Fruit fly (Drosophila melanogaster) whole organism, wandering third instar larva: ENCODE results near the gene APP-BP1.

Experiments used
- Dfd ChIP-seq: fragments of >200 bp; optimal IDR thresholded peaks from 2 replicates; lab custom pipeline; 2017; ENCODE audit warnings: missing biosample characterization, missing genetic modification characterization
- Myc ChIP-seq: fragments of >200 bp; optimal IDR thresholded peaks from 2 replicates; lab custom pipeline; 2017
- OdsH ChIP-seq: fragments of 200-800 bp; sonication (Bioruptor generic); optimal IDR thresholded peaks from 2 replicates; lab custom pipeline; 2016; ENCODE audit warnings: missing biosample characterization, mild to moderate bottlenecking, missing genetic modification characterization
- Sp1 ChIP-seq: fragments of 200-800 bp; sonication (Bioruptor generic); optimal IDR thresholded peaks from 3 replicates; lab custom pipeline; 2019; ENCODE audit warnings: missing biosample characterization, mild to moderate bottlenecking, missing genetic modification characterization, moderate library complexity
- rgr ChIP-seq: fragments of 200-800 bp; sonication (Bioruptor generic); optimal IDR thresholded peaks from 3 replicates; lab custom pipeline; 2016; ENCODE audit warnings: missing biosample characterization, mild to moderate bottlenecking, missing genetic modification characterization

DNA sequence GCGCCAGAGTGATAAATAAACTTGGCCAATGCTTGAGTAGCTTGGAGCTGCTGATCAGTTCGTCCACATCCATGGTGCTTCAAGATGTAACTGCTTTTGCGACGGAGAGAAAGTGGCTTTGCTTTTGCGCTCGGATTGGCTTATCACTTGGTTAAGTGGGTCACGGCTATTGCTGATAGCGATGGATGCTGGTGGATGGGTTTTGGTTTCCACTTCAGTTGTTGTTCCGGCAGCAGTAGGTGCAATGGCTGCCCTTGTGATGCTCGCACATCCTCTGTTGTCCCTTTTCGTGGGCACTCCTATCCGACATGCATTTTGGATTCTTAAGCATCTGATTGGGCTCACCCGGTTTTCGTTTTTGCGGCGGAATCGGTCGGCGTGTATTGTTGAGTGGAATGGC is 3.9 kb upstream of the APP-BP1 start:
- TF ChIP-seq OdsH (GFP tag; lab: Kevin White, UChicago) (no peak), Dfd (no peak), Sp1 (GFP tag; lab: Kevin White, UChicago) (no peak), rgr (GFP tag; lab: Kevin White, UChicago) (no peak), Myc (no peak)
